Fruit fly (Drosophila melanogaster) S2 (cell line): ENCODE data around the gene Tmep.

ENCODE experiments used
- CG8478 ChIP-seq: fragments of >200 bp; optimal IDR thresholded peaks from 2 replicates; lab custom pipeline; 2018
- CTCF ChIP-seq, 2 experiments: fragments of >200 bp; optimal IDR thresholded peaks; 2 replicates each; lab custom pipeline; 2018

The Tmep gene

dm6 chr3L:1615701-1616100 lies 46.7 kb downstream of the Tmep start, which contains the start of gene CG12105:
CG12105 (minus strand) TSS chr3L:1615801.
- TF ChIP-seq CG8478, result no peak
- no peak for TF ChIP-seq CTCF (optimal IDR thresholded peaks at IDR 0.05; lab: Kevin White, UChicago)

dm6 chr3L:1618116-1618727 lies 49.2 kb downstream of the Tmep start, which contains the start of the genes CG13926, ABCB7 and CG33230:
CG13926 (minus strand) TSS chr3L:1618158.
ABCB7 (plus strand) TSS chr3L:1618414.
CG33230 (plus strand) TSS chr3L:1618414.
- TF ChIP-seq CTCF (optimal IDR thresholded peaks at IDR 0.05; lab: Kevin White, UChicago) (no peak), CG8478 (no peak)
